Fruit fly (Drosophila melanogaster): ENCODE results near the gene CG15695.

CG15695 gene

DNA sequence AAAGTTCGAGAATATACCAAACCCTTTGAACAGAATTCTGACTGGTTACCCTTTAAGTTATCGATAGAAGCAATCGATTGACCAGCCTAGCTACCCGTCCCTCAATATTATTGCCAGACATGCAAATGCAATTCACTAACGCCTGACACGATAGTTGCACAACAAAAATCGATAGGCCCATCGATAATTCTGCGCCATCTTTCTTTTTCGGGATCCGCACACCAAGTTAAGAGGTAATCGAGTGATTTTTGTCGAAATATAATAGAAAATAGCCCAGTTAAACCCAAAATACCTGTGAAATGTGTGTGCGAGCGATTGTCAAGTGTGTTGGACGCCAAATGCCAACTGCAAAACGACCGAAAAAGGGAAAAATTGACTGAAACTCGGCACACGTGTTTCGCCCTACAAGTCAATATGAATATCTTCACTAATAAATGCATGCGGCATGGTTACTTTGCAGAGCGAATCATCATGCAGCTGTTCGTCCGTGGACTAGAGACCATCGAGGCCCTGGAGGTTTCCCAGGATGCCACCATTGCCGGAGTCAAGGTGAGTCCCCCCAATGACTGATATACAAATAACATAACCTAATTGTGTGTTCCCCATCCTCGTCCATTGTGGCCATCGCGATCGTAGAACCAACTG, 8.6 kb downstream of the CG15695 start, which contains the start of gene RpS30 (continued):
- peak; percentile 47 for TF ChIP-seq CG8290 (GFP tag; optimal IDR thresholded peaks at IDR 0.05)
- TF ChIP-seq CG8290 (tag; optimal IDR thresholded peaks at IDR 0.05): peak in 1 of 2 experiments; percentile 87
- no peak for TF ChIP-seq CG1602 (GFP tag; optimal IDR thresholded peaks at IDR 0.05)
- no peak for TF ChIP-seq gcm (GFP tag; optimal IDR thresholded peaks at IDR 0.05)
- peak; percentile 57 for TF ChIP-seq CHES-1-like (GFP tag; optimal IDR thresholded peaks at IDR 0.05)
- peak; percentile 16 for TF ChIP-seq pb (GFP tag; optimal IDR thresholded peaks at IDR 0.05)
- TF ChIP-seq pho (GFP tag; optimal IDR thresholded peaks at IDR 0.05): peak; percentile 45
- TF ChIP-seq corto (GFP tag; optimal IDR thresholded peaks at IDR 0.05): no peak
- no peak for TF ChIP-seq ttk (GFP tag; IDR thresholded peaks at IDR 0.05)
- TF ChIP-seq jigr1 (GFP tag; IDR thresholded peaks at IDR 0.05): no peak
- TF ChIP-seq dimm (GFP tag; IDR thresholded peaks at IDR 0.05): no peak
- TF ChIP-seq Sin3A (optimal IDR thresholded peaks at IDR 0.05): peak; percentile 75
- peak; percentile 15 for TF ChIP-seq CG12104 (GFP tag; optimal IDR thresholded peaks at IDR 0.05)
- TF ChIP-seq danr (GFP tag; IDR thresholded peaks at IDR 0.05): no peak
- TF ChIP-seq hbn (GFP tag; IDR thresholded peaks at IDR 0.05; ENCODE audit: partially characterized antibody): peak; percentile 96
- no peak for TF ChIP-seq kay (GFP tag; optimal IDR thresholded peaks at IDR 0.05)
- TF ChIP-seq CG3847 (GFP tag; IDR thresholded peaks at IDR 0.05): peak; percentile 71
- TF ChIP-seq CG3281 (GFP tag; optimal IDR thresholded peaks at IDR 0.05): peak; percentile 37
- peak; percentile 97 for TF ChIP-seq CG6791 (GFP tag; IDR thresholded peaks at IDR 0.05; ENCODE audit: partially characterized antibody)
- no peak for TF ChIP-seq CG17568 (GFP tag; optimal IDR thresholded peaks at IDR 0.05)
- TF ChIP-seq gsb-n (tag; optimal IDR thresholded peaks at IDR 0.05): peak; percentile 21
- no peak for TF ChIP-seq CG11093 (GFP tag; IDR thresholded peaks at IDR 0.05)
- peak; percentile 80; the same call in 2 of the 3 replicates for TF ChIP-seq CG11560 (tag; IDR thresholded peaks at IDR 0.05)
- TF ChIP-seq CG5180 (GFP tag; optimal IDR thresholded peaks at IDR 0.05): no peak
- peak; percentile 84 for TF ChIP-seq CG7928 (GFP tag; optimal IDR thresholded peaks at IDR 0.05)
- TF ChIP-seq CG3065 (GFP tag; optimal IDR thresholded peaks at IDR 0.05): no peak
- no peak for TF ChIP-seq z (GFP tag; IDR thresholded peaks at IDR 0.05)
- no peak for TF ChIP-seq fd102C (GFP tag; optimal IDR thresholded peaks at IDR 0.05)
- TF ChIP-seq CG34422 (GFP tag; IDR thresholded peaks at IDR 0.05): no peak
- TF ChIP-seq nau (GFP tag; optimal IDR thresholded peaks at IDR 0.05): peak; percentile 2
- TF ChIP-seq CG18764 (GFP tag; optimal IDR thresholded peaks at IDR 0.05): no peak
- no peak for TF ChIP-seq CG10959 (GFP tag; IDR thresholded peaks at IDR 0.05)
- no peak for TF ChIP-seq Bdp1 (GFP tag; optimal IDR thresholded peaks at IDR 0.05)
- TF ChIP-seq CG31365 (tag; optimal IDR thresholded peaks at IDR 0.05): peak; percentile 22
- TF ChIP-seq Eip74EF (GFP tag; optimal IDR thresholded peaks at IDR 0.05): peak in 1 of 2 experiments; percentile 4
- no peak for TF ChIP-seq gcm2 (GFP tag; optimal IDR thresholded peaks at IDR 0.05)
- TF ChIP-seq cg (GFP tag; optimal IDR thresholded peaks at IDR 0.05): no peak
- peak; percentile 22 for TF ChIP-seq CG7839 (tag; optimal IDR thresholded peaks at IDR 0.05)
- TF ChIP-seq Med (GFP tag): peak; percentile 93
- peak; percentile 3 for TF ChIP-seq Six4 (GFP tag; optimal IDR thresholded peaks at IDR 0.05)
- no peak for TF ChIP-seq CG4360 (GFP tag; IDR thresholded peaks at IDR 0.05)
- peak; percentile 34 for TF ChIP-seq CG10431 (GFP tag; optimal IDR thresholded peaks at IDR 0.05)
- peak; percentile 49 for TF ChIP-seq grau (tag; optimal IDR thresholded peaks at IDR 0.05)
- no peak for TF ChIP-seq ssp (GFP tag; IDR thresholded peaks at IDR 0.05)
- TF ChIP-seq D (optimal IDR thresholded peaks at IDR 0.05): no peak
- TF ChIP-seq D (GFP tag; optimal IDR thresholded peaks at IDR 0.05): no peak
- peak; percentile 8 for TF ChIP-seq CG2202 (tag; optimal IDR thresholded peaks at IDR 0.05)
- TF ChIP-seq cwo (GFP tag; optimal IDR thresholded peaks at IDR 0.05): no peak
- TF ChIP-seq CG13424 (tag; optimal IDR thresholded peaks at IDR 0.05): peak; percentile 33
- TF ChIP-seq sr (GFP tag; IDR thresholded peaks at IDR 0.05): no peak
- peak; percentile 42 for TF ChIP-seq caup (GFP tag; optimal IDR thresholded peaks at IDR 0.05; ENCODE audit: severe bottlenecking)
